Fruit fly (Drosophila melanogaster): Measurements from ENCODE around the gene CG43208.

dm6 chr3R:13258696-13259567 is 44.3 kb upstream of the CG43208 start, which contains the start of gene Ace:
- no peak for TF ChIP-seq Sin3A (optimal IDR thresholded peaks at IDR 0.05)
- TF ChIP-seq psq (optimal IDR thresholded peaks at IDR 0.05): no peak
- no peak for TF ChIP-seq insv (optimal IDR thresholded peaks at IDR 0.05)
